Worm (Caenorhabditis elegans): ENCODE results near the gene nspg-6.

The nspg-6 gene

ce11 chrIII:7338693-7339092 lies 23.9 kb upstream of the nspg-6 start, which contains the start of gene kap-1 (continued):
- TF ChIP-seq unc-62 (GFP tag; optimal IDR thresholded peaks at IDR 0.05) = no peak
- TF ChIP-seq nhr-20 (tag; optimal IDR thresholded peaks at IDR 0.05) = no peak
- no peak for TF ChIP-seq vab-15 (tag; optimal IDR thresholded peaks at IDR 0.05)
- no peak for TF ChIP-seq mdl-1 (tag; optimal IDR thresholded peaks at IDR 0.05)

- TF ChIP-seq skn-1 (tag; optimal IDR thresholded peaks at IDR 0.05) = no peak
- TF ChIP-seq grh-1 (GFP tag; IDR thresholded peaks at IDR 0.05) = peak; percentile 41; the same call in 1 of the 2 replicates
Measured at ce11 chrIII:7338009-7338408, 23.2 kb upstream of the nspg-6 start.

DNA sequence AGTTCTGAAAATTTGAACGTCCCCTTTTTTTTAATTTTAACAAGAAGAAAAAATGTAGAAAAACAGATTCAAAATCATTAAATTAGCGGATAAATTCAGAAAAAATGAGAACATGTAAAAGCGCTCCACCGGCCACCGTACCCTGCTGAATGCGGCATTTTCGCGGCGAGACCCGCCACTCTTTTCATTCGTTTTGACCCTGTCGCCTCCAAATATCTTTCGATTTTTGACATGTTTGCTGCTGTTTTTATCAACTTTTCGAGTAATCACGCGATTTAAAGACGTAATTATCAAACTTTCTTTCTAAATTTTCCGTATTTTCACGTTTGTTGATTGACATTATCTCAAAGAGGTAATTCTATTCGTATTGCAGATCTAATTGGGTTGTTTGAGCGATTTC lies 21.4 kb upstream of the nspg-6 start, which contains the start of gene gsp-2:
Gene gsp-2 (plus strand): TSS at position 374 of the 400 bp plus-strand sequence.
- peak; percentile 57 for TF ChIP-seq nhr-77 (tag; optimal IDR thresholded peaks at IDR 0.05)
- TF ChIP-seq unc-98 (GFP tag; IDR thresholded peaks at IDR 0.05) = no peak
- TF ChIP-seq lin-14 (GFP tag; optimal IDR thresholded peaks at IDR 0.05) = peak; percentile 85
- peak; percentile 57 for TF ChIP-seq nhr-47 (tag; optimal IDR thresholded peaks at IDR 0.05)
- TF ChIP-seq alr-1 (tag; optimal IDR thresholded peaks at IDR 0.05; ENCODE audit: borderline replicate concordance) = no peak
- TF ChIP-seq tlp-1 (tag; optimal IDR thresholded peaks at IDR 0.05) = no peak
- no peak for TF ChIP-seq ztf-11 (tag; optimal IDR thresholded peaks at IDR 0.05)
- no peak for TF ChIP-seq fkh-10 (GFP tag; optimal IDR thresholded peaks at IDR 0.05)
- peak; percentile 63 for TF ChIP-seq xbp-1 (tag; optimal IDR thresholded peaks at IDR 0.05)
- no peak for TF ChIP-seq snpc-4 (tag; optimal IDR thresholded peaks at IDR 0.05)
- no peak for TF ChIP-seq nhr-84 (tag; optimal IDR thresholded peaks at IDR 0.05)
- TF ChIP-seq nhr-85 (tag) = peak; percentile 48
- TF ChIP-seq C34B4.2 (tag; optimal IDR thresholded peaks at IDR 0.05) = no peak
- TF ChIP-seq elt-3 (tag; optimal IDR thresholded peaks at IDR 0.05) = peak in 3 of 6 experiments; percentile 29 to 89 (median 51)
- no peak for TF ChIP-seq ces-1 (GFP tag; optimal IDR thresholded peaks at IDR 0.05)
- TF ChIP-seq fkh-8 (tag; optimal IDR thresholded peaks at IDR 0.05) = peak; percentile 77
- no peak for TF ChIP-seq ceh-63 (GFP tag; optimal IDR thresholded peaks at IDR 0.05)
- TF ChIP-seq unc-130 (tag; optimal IDR thresholded peaks at IDR 0.05) = peak; percentile 81
- TF ChIP-seq ceh-90 (tag; optimal IDR thresholded peaks at IDR 0.05) = no peak
- peak; percentile 58 for TF ChIP-seq swsn-7 (tag; optimal IDR thresholded peaks at IDR 0.05)
- TF ChIP-seq nhr-19 (GFP tag; conservative IDR thresholded peaks at IDR 0.05) = peak; percentile 81
- TF ChIP-seq blmp-1 (tag; optimal IDR thresholded peaks at IDR 0.05) = peak; percentile 78
- no peak for TF ChIP-seq sup-37 (GFP tag; optimal IDR thresholded peaks at IDR 0.05)
- TF ChIP-seq nhr-20 (tag; optimal IDR thresholded peaks at IDR 0.05) = peak; percentile 74
- peak; percentile 81 for TF ChIP-seq vab-15 (tag; optimal IDR thresholded peaks at IDR 0.05)
- TF ChIP-seq lin-39 (tag; optimal IDR thresholded peaks at IDR 0.05) = no peak
- TF ChIP-seq zip-4 (GFP tag; optimal IDR thresholded peaks at IDR 0.05) = no peak
- TF ChIP-seq snu-23 (GFP tag; optimal IDR thresholded peaks at IDR 0.05) = peak; percentile 81
- TF ChIP-seq lir-3 (tag; optimal IDR thresholded peaks at IDR 0.05; ENCODE audit: poor library complexity) = no peak
- peak; percentile 47; the same call in 1 of the 2 replicates for TF ChIP-seq mab-9 (GFP tag; IDR thresholded peaks at IDR 0.05)
- TF ChIP-seq mef-2 (tag; optimal IDR thresholded peaks at IDR 0.05) = no peak
- TF ChIP-seq elt-2 (tag; optimal IDR thresholded peaks at IDR 0.05) = no peak
- TF ChIP-seq sox-4 (tag; optimal IDR thresholded peaks at IDR 0.05) = no peak
- no peak for TF ChIP-seq hlh-4 (tag; optimal IDR thresholded peaks at IDR 0.05)
- no peak for TF ChIP-seq unc-62 (GFP tag; optimal IDR thresholded peaks at IDR 0.05)
- peak; percentile 26 for TF ChIP-seq fos-1 (tag; optimal IDR thresholded peaks at IDR 0.05)
- no peak for TF ChIP-seq egl-13 (tag; optimal IDR thresholded peaks at IDR 0.05)
- TF ChIP-seq ama-1 (optimal IDR thresholded peaks at IDR 0.05) = no peak
- peak; percentile 72 for TF ChIP-seq lin-13 (GFP tag; optimal IDR thresholded peaks at IDR 0.05)
- peak; percentile 52 to 67 (median 60) for TF ChIP-seq ceh-82 (tag; optimal IDR thresholded peaks at IDR 0.05)
- no peak for TF ChIP-seq ceh-8 (GFP tag; optimal IDR thresholded peaks at IDR 0.05)
- TF ChIP-seq tbx-2 (tag; optimal IDR thresholded peaks at IDR 0.05) = peak; percentile 60
- TF ChIP-seq sptf-1 (tag; optimal IDR thresholded peaks at IDR 0.05) = no peak
- peak; percentile 23 for TF ChIP-seq hpl-2 (GFP tag; optimal IDR thresholded peaks at IDR 0.05)
- TF ChIP-seq C04F5.9 (tag; optimal IDR thresholded peaks at IDR 0.05) = no peak
- 0 out of 2 replicates have a peak, but pooled peaks have one; percentile 5 for TF ChIP-seq grh-1 (GFP tag; IDR thresholded peaks at IDR 0.05)
- no peak for TF ChIP-seq efl-3 (GFP tag; optimal IDR thresholded peaks at IDR 0.05)
